Worm (Caenorhabditis elegans): ENCODE measurements around the gene ZK856.16.

ZK856.16 gene

ce11 chrV:10222007-10222406, 16.6 kb upstream of the ZK856.16 start, which contains the start of gene C12D8.20:
TSS of gene C12D8.20 (plus strand) at chrV:10222307.
- TF ChIP-seq tbx-37 (GFP tag; conservative IDR thresholded peaks at IDR 0.05) (no peak), scrt-1 (GFP tag; IDR thresholded peaks at IDR 0.05) (no peak), F13C5.2 (tag; optimal IDR thresholded peaks at IDR 0.05) (no peak), tbx-11 (GFP tag; IDR thresholded peaks at IDR 0.05) (no peak), ets-7 (tag; optimal IDR thresholded peaks at IDR 0.05) (no peak), hnd-1 (tag; optimal IDR thresholded peaks at IDR 0.05) (no peak), tra-4 (tag; optimal IDR thresholded peaks at IDR 0.05) (no peak), ama-1 (optimal IDR thresholded peaks at IDR 0.05) (no peak), B0310.2 (tag; optimal IDR thresholded peaks at IDR 0.05) (no peak), hmg-4 (GFP tag; optimal IDR thresholded peaks at IDR 0.05) (no peak), pes-1 (GFP tag; IDR thresholded peaks at IDR 0.05) (no peak), flt-1 (GFP tag; IDR thresholded peaks at IDR 0.05) (no peak), ceh-36 (tag; optimal IDR thresholded peaks at IDR 0.05) (no peak), hmbx-1 (tag; optimal IDR thresholded peaks at IDR 0.05) (no peak), ceh-13 (GFP tag; optimal IDR thresholded peaks at IDR 0.05) (no peak), aly-1 (tag; optimal IDR thresholded peaks at IDR 0.05) (no peak), sea-1 (GFP tag; conservative IDR thresholded peaks at IDR 0.05) (no peak)

- TF ChIP-seq tbx-37 (GFP tag; conservative IDR thresholded peaks at IDR 0.05) (no peak), hmg-4 (GFP tag; optimal IDR thresholded peaks at IDR 0.05) (no peak), tra-4 (tag; optimal IDR thresholded peaks at IDR 0.05) (no peak), ceh-36 (tag; optimal IDR thresholded peaks at IDR 0.05) (no peak), sea-1 (GFP tag; conservative IDR thresholded peaks at IDR 0.05) (no peak), B0310.2 (tag; optimal IDR thresholded peaks at IDR 0.05) (no peak), hmbx-1 (tag; optimal IDR thresholded peaks at IDR 0.05) (no peak), hnd-1 (tag; optimal IDR thresholded peaks at IDR 0.05) (no peak), F13C5.2 (tag; optimal IDR thresholded peaks at IDR 0.05) (no peak), pes-1 (GFP tag; IDR thresholded peaks at IDR 0.05) (no peak)
These were observed 15.9 kb upstream of the ZK856.16 start, which contains the start of the genes fipr-5 and fipr-9 for ce11 chrV:10221317-10221716. TSS of gene fipr-5 (minus strand) at chrV:10221417. TSS of gene fipr-9 (plus strand) at chrV:10221662.

- no peak for TF ChIP-seq ama-1 (optimal IDR thresholded peaks at IDR 0.05)
- TF ChIP-seq ets-7 (tag; optimal IDR thresholded peaks at IDR 0.05) = no peak
- no peak for TF ChIP-seq aly-1 (tag; optimal IDR thresholded peaks at IDR 0.05)
- no peak for TF ChIP-seq F13C5.2 (tag; optimal IDR thresholded peaks at IDR 0.05)
- no peak for TF ChIP-seq flt-1 (GFP tag; IDR thresholded peaks at IDR 0.05)
- no peak for TF ChIP-seq tra-4 (tag; optimal IDR thresholded peaks at IDR 0.05)
- no peak for TF ChIP-seq ceh-36 (tag; optimal IDR thresholded peaks at IDR 0.05)
- no peak for TF ChIP-seq pes-1 (GFP tag; IDR thresholded peaks at IDR 0.05)
- TF ChIP-seq ceh-13 (GFP tag; optimal IDR thresholded peaks at IDR 0.05) = no peak
- no peak for TF ChIP-seq scrt-1 (GFP tag; IDR thresholded peaks at IDR 0.05)
- no peak for TF ChIP-seq sea-1 (GFP tag; conservative IDR thresholded peaks at IDR 0.05)
- no peak for TF ChIP-seq hmbx-1 (tag; optimal IDR thresholded peaks at IDR 0.05)
- no peak for TF ChIP-seq tbx-37 (GFP tag; conservative IDR thresholded peaks at IDR 0.05)
- no peak for TF ChIP-seq B0310.2 (tag; optimal IDR thresholded peaks at IDR 0.05)
- no peak for TF ChIP-seq tbx-11 (GFP tag; IDR thresholded peaks at IDR 0.05)
These were observed 15.2 kb upstream of the ZK856.16 start, which contains the start of gene C12D8.13 for ce11 chrV:10220605-10221004. TSS of gene C12D8.13 (minus strand) at chrV:10220705.

- TF ChIP-seq sea-1 (GFP tag; conservative IDR thresholded peaks at IDR 0.05) (no peak), tbx-37 (GFP tag; conservative IDR thresholded peaks at IDR 0.05) (no peak), tra-4 (tag; optimal IDR thresholded peaks at IDR 0.05) (no peak), scrt-1 (GFP tag; IDR thresholded peaks at IDR 0.05) (no peak), hmg-4 (GFP tag; optimal IDR thresholded peaks at IDR 0.05) (no peak), aly-1 (tag; optimal IDR thresholded peaks at IDR 0.05) (no peak), F13C5.2 (tag; optimal IDR thresholded peaks at IDR 0.05) (no peak), ama-1 (optimal IDR thresholded peaks at IDR 0.05) (no peak)
These were observed 11.3 kb upstream of the ZK856.16 start, which contains the start of gene ZK856.14 for ce11 chrV:10216724-10217123. TSS of gene ZK856.14 (plus strand) at chrV:10217024.

ce11 chrV:10212627-10213026, 7.2 kb upstream of the ZK856.16 start, which contains the start of gene hpo-40:
TSS of gene hpo-40 (plus strand) at chrV:10212927.
- no peak for TF ChIP-seq F13C5.2 (tag; optimal IDR thresholded peaks at IDR 0.05)
- no peak for TF ChIP-seq flt-1 (GFP tag; IDR thresholded peaks at IDR 0.05)
- TF ChIP-seq tbx-37 (GFP tag; conservative IDR thresholded peaks at IDR 0.05) = no peak
- no peak for TF ChIP-seq hmg-4 (GFP tag; optimal IDR thresholded peaks at IDR 0.05)
- TF ChIP-seq tra-4 (tag; optimal IDR thresholded peaks at IDR 0.05) = no peak
- no peak for TF ChIP-seq ceh-36 (tag; optimal IDR thresholded peaks at IDR 0.05)
- no peak for TF ChIP-seq B0310.2 (tag; optimal IDR thresholded peaks at IDR 0.05)
- no peak for TF ChIP-seq aly-1 (tag; optimal IDR thresholded peaks at IDR 0.05)
- TF ChIP-seq hnd-1 (tag; optimal IDR thresholded peaks at IDR 0.05) = no peak
- TF ChIP-seq ama-1 (optimal IDR thresholded peaks at IDR 0.05) = no peak
- TF ChIP-seq sea-1 (GFP tag; conservative IDR thresholded peaks at IDR 0.05) = no peak
- no peak for TF ChIP-seq ets-7 (tag; optimal IDR thresholded peaks at IDR 0.05)
- no peak for TF ChIP-seq scrt-1 (GFP tag; IDR thresholded peaks at IDR 0.05)
- TF ChIP-seq pes-1 (GFP tag; IDR thresholded peaks at IDR 0.05) = no peak
- TF ChIP-seq tbx-11 (GFP tag; IDR thresholded peaks at IDR 0.05) = no peak
- TF ChIP-seq hmbx-1 (tag; optimal IDR thresholded peaks at IDR 0.05) = no peak
- no peak for TF ChIP-seq ceh-13 (GFP tag; optimal IDR thresholded peaks at IDR 0.05)

- TF ChIP-seq hmg-4 (GFP tag; optimal IDR thresholded peaks at IDR 0.05) (no peak), tra-4 (tag; optimal IDR thresholded peaks at IDR 0.05) (no peak), flt-1 (GFP tag; IDR thresholded peaks at IDR 0.05) (no peak), aly-1 (tag; optimal IDR thresholded peaks at IDR 0.05) (no peak), tbx-11 (GFP tag; IDR thresholded peaks at IDR 0.05) (no peak), B0310.2 (tag; optimal IDR thresholded peaks at IDR 0.05) (no peak), ceh-13 (GFP tag; optimal IDR thresholded peaks at IDR 0.05) (no peak), ama-1 (optimal IDR thresholded peaks at IDR 0.05) (no peak), hnd-1 (tag; optimal IDR thresholded peaks at IDR 0.05) (no peak), pes-1 (GFP tag; IDR thresholded peaks at IDR 0.05) (no peak), hmbx-1 (tag; optimal IDR thresholded peaks at IDR 0.05) (no peak), tbx-37 (GFP tag; conservative IDR thresholded peaks at IDR 0.05) (no peak), ceh-36 (tag; optimal IDR thresholded peaks at IDR 0.05) (no peak), sea-1 (GFP tag; conservative IDR thresholded peaks at IDR 0.05) (no peak), scrt-1 (GFP tag; IDR thresholded peaks at IDR 0.05) (no peak)
These were observed 6.6 kb upstream of the ZK856.16 start, which contains the start of gene zhit-3 for ce11 chrV:10212027-10212426. TSS of gene zhit-3 (minus strand) at chrV:10212127.

ce11 chrV:10210244-10210643, 4.9 kb upstream of the ZK856.16 start, which contains the start of gene tftc-3:
TSS of gene tftc-3 (minus strand) at chrV:10210344.
- TF ChIP-seq tbx-37 (GFP tag; conservative IDR thresholded peaks at IDR 0.05) (no peak), flt-1 (GFP tag; IDR thresholded peaks at IDR 0.05) (no peak), aly-1 (tag; optimal IDR thresholded peaks at IDR 0.05) (no peak), hmbx-1 (tag; optimal IDR thresholded peaks at IDR 0.05) (no peak), hnd-1 (tag; optimal IDR thresholded peaks at IDR 0.05) (no peak), pes-1 (GFP tag; IDR thresholded peaks at IDR 0.05) (no peak), tbx-11 (GFP tag; IDR thresholded peaks at IDR 0.05) (no peak), scrt-1 (GFP tag; IDR thresholded peaks at IDR 0.05) (no peak), ama-1 (optimal IDR thresholded peaks at IDR 0.05) (no peak), B0310.2 (tag; optimal IDR thresholded peaks at IDR 0.05) (no peak)

Data from whole organism, early embryonic.